Worm (Caenorhabditis elegans) whole organism, mixed stage, embryonic: ENCODE data around the gene T13A10.2.

ENCODE experiments used
- bed-3 ChIP-seq: fragments of 200-800 bp; sonication (Bioruptor generic); optimal IDR thresholded peaks from 3 replicates; lab custom pipeline; 2018; ENCODE audit warnings: mild to moderate bottlenecking, missing genetic modification characterization, moderate library complexity, missing compliant biosample characterization
- blmp-1 ChIP-seq: fragments of 150-350 bp; optimal IDR thresholded peaks from 2 replicates; lab custom pipeline; 2014; ENCODE audit warnings: missing biosample characterization, missing genetic modification characterization
- ceh-39 ChIP-seq: fragments of 150-350 bp; optimal IDR thresholded peaks from 2 replicates; lab custom pipeline; 2014; ENCODE audit warnings: missing biosample characterization, missing genetic modification characterization
- ceh-43 ChIP-seq: fragments of 200-800 bp; sonication (Bioruptor generic); optimal IDR thresholded peaks from 2 replicates; lab custom pipeline; 2018; ENCODE audit warnings: mild to moderate bottlenecking, missing genetic modification characterization, moderate library complexity, missing compliant biosample characterization
- ceh-83 ChIP-seq: fragments of 200-800 bp; sonication (Bioruptor generic); optimal IDR thresholded peaks from 2 replicates; lab custom pipeline; 2018; ENCODE audit warnings: mild to moderate bottlenecking, missing genetic modification characterization, missing compliant biosample characterization
- ces-1 ChIP-seq: fragments of 150-350 bp; optimal IDR thresholded peaks from 2 replicates; lab custom pipeline; 2014; ENCODE audit warnings: missing biosample characterization, missing genetic modification reagents, missing genetic modification characterization
- cnd-1 ChIP-seq: fragments of 200-800 bp; sonication (Bioruptor generic); optimal IDR thresholded peaks from 2 replicates; lab custom pipeline; 2018; ENCODE audit warnings: mild to moderate bottlenecking, missing genetic modification characterization, missing compliant biosample characterization
- drap-1 ChIP-seq: fragments of 200-800 bp; sonication (Bioruptor generic); optimal IDR thresholded peaks from 3 replicates; lab custom pipeline; 2018; ENCODE audit warnings: mild to moderate bottlenecking, missing genetic modification characterization, missing compliant biosample characterization
- elt-1 ChIP-seq: sonication (generic microtip); optimal IDR thresholded peaks from 2 replicates; lab custom pipeline; 2017; ENCODE audit warnings: missing genetic modification characterization, mild to moderate bottlenecking, missing compliant biosample characterization, antibody characterized with exemption, moderate library complexity, borderline replicate concordance; ENCODE audit not compliant: insufficient read depth
- elt-3 ChIP-seq: fragments of 150-350 bp; optimal IDR thresholded peaks from 2 replicates; lab custom pipeline; 2014; ENCODE audit warnings: missing biosample characterization, missing genetic modification characterization
- flh-1 ChIP-seq: fragments of 200-800 bp; sonication (Bioruptor generic); optimal IDR thresholded peaks from 2 replicates; lab custom pipeline; 2018; ENCODE audit warnings: mild to moderate bottlenecking, missing genetic modification characterization, moderate library complexity, missing compliant biosample characterization
- ham-2 ChIP-seq: fragments of 200-800 bp; sonication (Bioruptor generic); optimal IDR thresholded peaks from 2 replicates; lab custom pipeline; 2018; ENCODE audit warnings: mild to moderate bottlenecking, missing genetic modification characterization, missing compliant biosample characterization
- hlh-1 ChIP-seq: fragments of 150-350 bp; optimal IDR thresholded peaks from 2 replicates; lab custom pipeline; 2014; ENCODE audit warnings: missing biosample characterization, missing genetic modification reagents, missing genetic modification characterization
- lin-13 ChIP-seq: fragments of 150-350 bp; optimal IDR thresholded peaks from 2 replicates; lab custom pipeline; 2014; ENCODE audit warnings: missing biosample characterization, missing genetic modification characterization
- lin-32 ChIP-seq: fragments of 200-800 bp; sonication (Bioruptor generic); optimal IDR thresholded peaks from 2 replicates; lab custom pipeline; 2018; ENCODE audit warnings: mild to moderate bottlenecking, missing genetic modification characterization, missing compliant biosample characterization
- lsy-2 ChIP-seq: fragments of 150-350 bp; optimal IDR thresholded peaks from 2 replicates; lab custom pipeline; 2014; ENCODE audit warnings: missing biosample characterization, missing genetic modification characterization
- mab-5 ChIP-seq: fragments of 150-350 bp; optimal IDR thresholded peaks from 2 replicates; lab custom pipeline; 2014; ENCODE audit warnings: missing biosample characterization, missing genetic modification characterization
- mep-1 ChIP-seq: fragments of 150-350 bp; optimal IDR thresholded peaks from 2 replicates; lab custom pipeline; 2017; ENCODE audit warnings: missing biosample characterization, missing genetic modification reagents, missing genetic modification characterization, inconsistent platforms
- nhr-12 ChIP-seq: fragments of 150-350 bp; optimal IDR thresholded peaks from 2 replicates; lab custom pipeline; 2014; ENCODE audit warnings: missing biosample characterization, missing genetic modification characterization
- nhr-2 ChIP-seq: fragments of 150-350 bp; optimal IDR thresholded peaks from 2 replicates; lab custom pipeline; 2014; ENCODE audit warnings: missing biosample characterization, missing genetic modification characterization
- nhr-237 ChIP-seq: fragments of 150-350 bp; optimal IDR thresholded peaks from 2 replicates; lab custom pipeline; 2014; ENCODE audit warnings: missing biosample characterization, missing genetic modification characterization
- nhr-28 ChIP-seq: fragments of 150-350 bp; optimal IDR thresholded peaks from 2 replicates; lab custom pipeline; 2014; ENCODE audit warnings: missing biosample characterization, missing genetic modification characterization
- nhr-76 ChIP-seq: sonication (generic microtip); optimal IDR thresholded peaks from 2 replicates; lab custom pipeline; 2017; ENCODE audit warnings: missing biosample characterization, missing genetic modification characterization
- pha-4 ChIP-seq: fragments of 150-350 bp; optimal IDR thresholded peaks from 2 replicates; lab custom pipeline; 2018; ENCODE audit warnings: missing biosample characterization, missing genetic modification reagents, missing genetic modification characterization
- sem-2 ChIP-seq: fragments of 200-800 bp; sonication (Bioruptor generic); optimal IDR thresholded peaks from 2 replicates; lab custom pipeline; 2018; ENCODE audit warnings: mild to moderate bottlenecking, missing genetic modification characterization, missing compliant biosample characterization
- snpc-4 ChIP-seq: fragments of 150-350 bp; optimal IDR thresholded peaks from 2 replicates; lab custom pipeline; 2014; ENCODE audit warnings: missing biosample characterization, missing genetic modification characterization
- sptf-1 ChIP-seq: sonication (generic microtip); optimal IDR thresholded peaks from 2 replicates; lab custom pipeline; 2017; ENCODE audit warnings: mild to moderate bottlenecking, missing genetic modification characterization, moderate library complexity, missing compliant biosample characterization
- tbx-8 ChIP-seq: fragments of 200-800 bp; sonication (Bioruptor generic); optimal IDR thresholded peaks from 2 replicates; lab custom pipeline; 2018; ENCODE audit warnings: mild to moderate bottlenecking, missing genetic modification characterization, moderate library complexity, missing compliant biosample characterization
- unc-120 ChIP-seq: sonication (generic microtip); optimal IDR thresholded peaks from 2 replicates; lab custom pipeline; 2017; ENCODE audit warnings: missing genetic modification characterization, missing compliant biosample characterization; ENCODE audit not compliant: poor library complexity, severe bottlenecking
- unc-39 ChIP-seq: fragments of 150-350 bp; optimal IDR thresholded peaks from 2 replicates; lab custom pipeline; 2014; ENCODE audit warnings: missing biosample characterization, missing genetic modification characterization
- zip-8 ChIP-seq: fragments of 150-350 bp; optimal IDR thresholded peaks from 2 replicates; lab custom pipeline; 2014; ENCODE audit warnings: missing biosample characterization, missing genetic modification characterization

Gene T13A10.2

DNA sequence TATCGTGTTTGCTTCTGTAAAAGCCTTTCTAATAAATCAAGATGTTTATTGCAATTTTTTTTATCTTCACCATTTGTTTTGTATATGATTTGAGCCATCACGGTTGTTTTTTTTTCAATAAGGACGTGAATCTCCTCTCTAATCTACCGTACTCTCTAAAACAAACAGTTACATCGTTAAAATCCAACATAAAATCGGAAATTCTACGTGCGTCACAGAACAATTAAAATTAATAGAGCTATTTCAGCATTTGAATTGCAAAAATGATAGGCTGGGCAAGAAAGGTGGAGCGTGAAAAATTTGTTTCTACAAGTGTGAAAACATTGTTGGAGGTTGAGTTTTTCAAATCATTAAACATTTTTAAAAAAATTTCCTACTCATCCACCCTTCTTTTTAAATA lies 39.7 kb upstream of the T13A10.2 start, which contains the start of gene C49A9.5:
Gene C49A9.5, plus strand, starts transcription at position 271 of the 400 bp plus-strand sequence.
- TF ChIP-seq ham-2 (GFP tag; lab: Kevin White, UChicago) (no peak), blmp-1 (no peak), nhr-2 (tag; lab: Kevin White, UChicago) (no peak), mab-5 (tag; lab: Kevin White, UChicago) (no peak), nhr-76 (tag; lab: Kevin White, UChicago) (no peak)

DNA sequence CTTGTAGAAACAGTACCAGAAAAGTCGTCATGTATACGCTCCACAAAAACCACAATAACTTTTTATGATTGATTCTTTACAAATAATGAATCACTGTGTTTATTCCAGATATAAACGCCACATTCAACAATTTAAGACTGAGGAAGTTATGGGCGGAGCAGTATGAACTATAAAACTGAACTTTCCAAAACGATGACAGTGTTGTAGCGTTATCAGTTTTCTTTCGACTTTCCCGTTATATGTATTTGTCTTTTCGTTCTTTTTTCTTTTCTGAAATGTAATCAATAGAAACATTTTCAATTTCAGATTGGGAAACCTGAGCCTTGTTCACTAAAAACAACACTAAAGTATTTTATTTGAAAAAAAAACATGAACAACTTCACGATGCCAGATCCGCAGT lies 36.0 kb upstream of the T13A10.2 start, which contains the start of gene C49A9.9:
Gene C49A9.9, plus strand, starts transcription at position 307 of the 400 bp plus-strand sequence.
- TF ChIP-seq snpc-4 (tag; lab: Kevin White, UChicago) (no peak), ces-1 (no peak), elt-1 (tag; lab: Kevin White, UChicago) (no peak)

DNA sequence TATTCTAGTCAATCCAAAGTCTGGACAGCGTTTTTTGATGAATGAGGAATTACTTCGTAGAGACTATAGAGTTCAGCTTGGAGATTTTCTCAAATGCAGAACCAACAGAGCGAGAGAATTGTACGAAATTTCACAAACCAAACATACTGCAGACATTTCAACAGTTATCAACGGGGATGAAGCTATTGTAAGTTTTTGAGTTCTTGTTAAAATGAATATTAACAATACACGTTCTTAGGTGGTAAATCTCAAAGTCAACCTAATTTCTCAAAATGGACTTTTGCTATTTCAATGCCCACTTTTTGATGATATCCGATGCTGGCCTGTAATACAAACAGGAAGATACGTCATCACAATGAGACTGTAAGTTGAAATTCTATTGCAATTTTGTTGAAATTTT lies 35.6 kb upstream of the T13A10.2 start:
- no peak for TF ChIP-seq mep-1 (tag; lab: Kevin White, UChicago)
- TF ChIP-seq sem-2, result no peak
- no peak for TF ChIP-seq nhr-2 (tag; lab: Kevin White, UChicago)
- TF ChIP-seq bed-3 (GFP tag; lab: Kevin White, UChicago), result no peak
- TF ChIP-seq drap-1, result no peak
- TF ChIP-seq elt-1 (tag; lab: Kevin White, UChicago), result no peak
- TF ChIP-seq lsy-2 (tag; lab: Kevin White, UChicago), result no peak
- TF ChIP-seq zip-8 (tag; lab: Kevin White, UChicago), result no peak
- no peak for TF ChIP-seq sptf-1 (tag; lab: Kevin White, UChicago)
- no peak for TF ChIP-seq hlh-1 (tag; lab: Kevin White, UChicago)
- no peak for TF ChIP-seq lin-32 (GFP tag; lab: Kevin White, UChicago)
- TF ChIP-seq unc-120 (tag; lab: Kevin White, UChicago), result no peak
- no peak for TF ChIP-seq pha-4
- no peak for TF ChIP-seq ceh-39

DNA sequence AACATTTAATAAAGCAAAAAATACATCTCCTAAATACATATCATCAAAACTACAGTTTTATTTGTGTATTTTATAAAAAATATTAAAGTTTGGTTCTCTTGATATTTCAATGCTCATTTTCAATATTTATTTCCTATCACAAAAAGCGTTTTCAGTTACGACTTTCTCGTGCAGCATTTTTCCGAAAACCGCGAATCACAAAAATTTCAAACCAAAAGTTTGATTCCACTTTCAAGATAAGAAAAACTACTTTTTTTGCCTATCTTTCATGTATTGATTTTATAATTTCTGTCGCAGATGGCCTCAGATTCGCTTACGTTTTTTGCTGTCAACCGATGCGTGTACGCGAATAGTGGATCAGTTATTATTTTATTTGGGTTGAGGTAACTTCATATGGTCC lies 33.7 kb upstream of the T13A10.2 start, which contains the start of gene C49A9.4:
Gene C49A9.4, plus strand, starts transcription at position 265 of the 400 bp plus-strand sequence.
- TF ChIP-seq nhr-237 (tag; lab: Kevin White, UChicago), result no peak
- TF ChIP-seq flh-1 (GFP tag; lab: Kevin White, UChicago), result no peak
- no peak for TF ChIP-seq cnd-1 (tag; lab: Kevin White, UChicago)
- no peak for TF ChIP-seq elt-1 (tag; lab: Kevin White, UChicago)
- TF ChIP-seq ceh-43 (GFP tag; lab: Kevin White, UChicago), result no peak
- TF ChIP-seq sem-2, result no peak
- TF ChIP-seq mep-1 (tag; lab: Kevin White, UChicago), result no peak
- TF ChIP-seq lin-13 (tag; lab: Kevin White, UChicago), result no peak
- no peak for TF ChIP-seq snpc-4 (tag; lab: Kevin White, UChicago)
- TF ChIP-seq sptf-1 (tag; lab: Kevin White, UChicago), result no peak
- no peak for TF ChIP-seq elt-3
- TF ChIP-seq ces-1, result no peak
- no peak for TF ChIP-seq bed-3 (GFP tag; lab: Kevin White, UChicago)
- no peak for TF ChIP-seq ceh-83 (GFP tag; lab: Kevin White, UChicago)
- no peak for TF ChIP-seq zip-8 (tag; lab: Kevin White, UChicago)
- TF ChIP-seq nhr-12 (tag; lab: Kevin White, UChicago), result no peak

DNA sequence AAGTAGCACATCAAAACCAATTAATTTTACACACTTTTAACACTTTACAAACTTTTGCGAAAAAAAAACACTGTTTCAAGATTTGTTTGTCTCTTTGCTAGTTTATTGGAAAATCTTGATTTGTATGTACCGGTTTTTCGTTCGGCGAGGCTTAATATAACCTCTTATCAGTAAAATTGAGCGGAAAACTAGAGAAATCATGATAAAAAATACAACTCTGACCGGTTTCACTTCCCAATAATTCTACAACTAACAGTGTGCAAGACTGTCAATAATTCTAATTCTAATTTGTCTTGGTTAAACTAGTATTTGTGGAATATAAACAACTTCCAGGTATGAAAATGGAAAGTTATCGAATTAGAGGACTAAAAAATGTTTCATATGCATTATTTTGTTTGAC lies 31.2 kb upstream of the T13A10.2 start, which contains the start of gene C49A9.3:
Gene C49A9.3, plus strand, starts transcription at position 212 of the 400 bp plus-strand sequence.
- no peak for TF ChIP-seq lsy-2 (tag; lab: Kevin White, UChicago)

DNA sequence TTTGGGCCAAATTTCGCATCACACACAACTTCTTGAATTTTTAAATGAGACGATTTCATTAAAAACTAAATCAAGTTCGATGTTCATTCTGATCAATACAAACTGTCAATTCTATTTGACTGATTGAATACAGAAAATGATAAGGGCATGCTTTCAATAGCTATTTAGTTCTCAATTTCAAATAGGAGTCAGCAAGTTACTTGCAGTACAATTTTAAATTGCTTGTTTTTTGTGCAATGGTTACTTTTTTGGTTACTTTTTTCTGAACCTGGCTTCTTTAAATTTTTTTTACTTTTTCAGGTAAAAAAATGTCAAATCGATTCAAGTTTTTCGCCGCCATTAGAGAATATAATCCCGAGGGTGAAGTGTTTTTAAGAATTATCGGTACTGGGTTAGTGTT lies 28.0 kb upstream of the T13A10.2 start, which contains the start of gene C49A9.2:
Gene C49A9.2, plus strand, starts transcription at position 301 of the 400 bp plus-strand sequence.
- TF ChIP-seq unc-39 (tag; lab: Kevin White, UChicago) (no peak), lsy-2 (tag; lab: Kevin White, UChicago) (no peak), tbx-8 (GFP tag; lab: Kevin White, UChicago) (no peak), elt-3 (no peak), lin-32 (GFP tag; lab: Kevin White, UChicago) (no peak), sem-2 (no peak), nhr-76 (tag; lab: Kevin White, UChicago) (no peak), cnd-1 (tag; lab: Kevin White, UChicago) (no peak), nhr-28 (tag; lab: Kevin White, UChicago) (no peak), ceh-39 (no peak), blmp-1 (no peak)
